Worm (Caenorhabditis elegans) whole organism, mixed stage, embryonic: Measurements from ENCODE around the gene clc-1.

Experiments used
- M03D4.4 ChIP-seq: sonication (generic microtip); optimal IDR thresholded peaks from 2 replicates; lab custom pipeline; 2017; ENCODE audit warnings: mild to moderate bottlenecking, missing genetic modification characterization, missing compliant biosample characterization
- bed-3 ChIP-seq: fragments of 200-800 bp; sonication (Bioruptor generic); optimal IDR thresholded peaks from 3 replicates; lab custom pipeline; 2018; ENCODE audit warnings: mild to moderate bottlenecking, missing genetic modification characterization, moderate library complexity, missing compliant biosample characterization
- blmp-1 ChIP-seq: fragments of 150-350 bp; optimal IDR thresholded peaks from 2 replicates; lab custom pipeline; 2014; ENCODE audit warnings: missing biosample characterization, missing genetic modification characterization
- ceh-39 ChIP-seq: fragments of 150-350 bp; optimal IDR thresholded peaks from 2 replicates; lab custom pipeline; 2014; ENCODE audit warnings: missing biosample characterization, missing genetic modification characterization
- ceh-43 ChIP-seq: fragments of 200-800 bp; sonication (Bioruptor generic); optimal IDR thresholded peaks from 2 replicates; lab custom pipeline; 2018; ENCODE audit warnings: mild to moderate bottlenecking, missing genetic modification characterization, moderate library complexity, missing compliant biosample characterization
- ceh-83 ChIP-seq: fragments of 200-800 bp; sonication (Bioruptor generic); optimal IDR thresholded peaks from 2 replicates; lab custom pipeline; 2018; ENCODE audit warnings: mild to moderate bottlenecking, missing genetic modification characterization, missing compliant biosample characterization
- ces-1 ChIP-seq: fragments of 150-350 bp; optimal IDR thresholded peaks from 2 replicates; lab custom pipeline; 2014; ENCODE audit warnings: missing biosample characterization, missing genetic modification reagents, missing genetic modification characterization
- cnd-1 ChIP-seq: fragments of 200-800 bp; sonication (Bioruptor generic); optimal IDR thresholded peaks from 2 replicates; lab custom pipeline; 2018; ENCODE audit warnings: mild to moderate bottlenecking, missing genetic modification characterization, missing compliant biosample characterization
- drap-1 ChIP-seq: fragments of 200-800 bp; sonication (Bioruptor generic); optimal IDR thresholded peaks from 3 replicates; lab custom pipeline; 2018; ENCODE audit warnings: mild to moderate bottlenecking, missing genetic modification characterization, missing compliant biosample characterization
- elt-1 ChIP-seq: sonication (generic microtip); optimal IDR thresholded peaks from 2 replicates; lab custom pipeline; 2017; ENCODE audit warnings: missing genetic modification characterization, mild to moderate bottlenecking, missing compliant biosample characterization, antibody characterized with exemption, moderate library complexity, borderline replicate concordance; ENCODE audit not compliant: insufficient read depth
- elt-3 ChIP-seq: fragments of 150-350 bp; optimal IDR thresholded peaks from 2 replicates; lab custom pipeline; 2014; ENCODE audit warnings: missing biosample characterization, missing genetic modification characterization
- flh-1 ChIP-seq: fragments of 200-800 bp; sonication (Bioruptor generic); optimal IDR thresholded peaks from 2 replicates; lab custom pipeline; 2018; ENCODE audit warnings: mild to moderate bottlenecking, missing genetic modification characterization, moderate library complexity, missing compliant biosample characterization
- ham-2 ChIP-seq: fragments of 200-800 bp; sonication (Bioruptor generic); optimal IDR thresholded peaks from 2 replicates; lab custom pipeline; 2018; ENCODE audit warnings: mild to moderate bottlenecking, missing genetic modification characterization, missing compliant biosample characterization
- hlh-1 ChIP-seq: fragments of 150-350 bp; optimal IDR thresholded peaks from 2 replicates; lab custom pipeline; 2014; ENCODE audit warnings: missing biosample characterization, missing genetic modification reagents, missing genetic modification characterization
- lin-13 ChIP-seq: fragments of 150-350 bp; optimal IDR thresholded peaks from 2 replicates; lab custom pipeline; 2014; ENCODE audit warnings: missing biosample characterization, missing genetic modification characterization
- lin-32 ChIP-seq: fragments of 200-800 bp; sonication (Bioruptor generic); optimal IDR thresholded peaks from 2 replicates; lab custom pipeline; 2018; ENCODE audit warnings: mild to moderate bottlenecking, missing genetic modification characterization, missing compliant biosample characterization
- lsy-2 ChIP-seq: fragments of 150-350 bp; optimal IDR thresholded peaks from 2 replicates; lab custom pipeline; 2014; ENCODE audit warnings: missing biosample characterization, missing genetic modification characterization
- mab-5 ChIP-seq: fragments of 150-350 bp; optimal IDR thresholded peaks from 2 replicates; lab custom pipeline; 2014; ENCODE audit warnings: missing biosample characterization, missing genetic modification characterization
- mep-1 ChIP-seq: fragments of 150-350 bp; optimal IDR thresholded peaks from 2 replicates; lab custom pipeline; 2017; ENCODE audit warnings: missing biosample characterization, missing genetic modification reagents, missing genetic modification characterization, inconsistent platforms
- mls-2 ChIP-seq: sonication (generic microtip); optimal IDR thresholded peaks from 2 replicates; lab custom pipeline; 2016; ENCODE audit warnings: mild to moderate bottlenecking, missing genetic modification characterization, moderate library complexity, missing compliant biosample characterization
- nhr-12 ChIP-seq: fragments of 150-350 bp; optimal IDR thresholded peaks from 2 replicates; lab custom pipeline; 2014; ENCODE audit warnings: missing biosample characterization, missing genetic modification characterization
- nhr-2 ChIP-seq: fragments of 150-350 bp; optimal IDR thresholded peaks from 2 replicates; lab custom pipeline; 2014; ENCODE audit warnings: missing biosample characterization, missing genetic modification characterization
- nhr-237 ChIP-seq: fragments of 150-350 bp; optimal IDR thresholded peaks from 2 replicates; lab custom pipeline; 2014; ENCODE audit warnings: missing biosample characterization, missing genetic modification characterization
- nhr-28 ChIP-seq: fragments of 150-350 bp; optimal IDR thresholded peaks from 2 replicates; lab custom pipeline; 2014; ENCODE audit warnings: missing biosample characterization, missing genetic modification characterization
- nhr-76 ChIP-seq: sonication (generic microtip); optimal IDR thresholded peaks from 2 replicates; lab custom pipeline; 2017; ENCODE audit warnings: missing biosample characterization, missing genetic modification characterization
- pha-4 ChIP-seq: fragments of 150-350 bp; optimal IDR thresholded peaks from 2 replicates; lab custom pipeline; 2018; ENCODE audit warnings: missing biosample characterization, missing genetic modification reagents, missing genetic modification characterization
- sem-2 ChIP-seq: fragments of 200-800 bp; sonication (Bioruptor generic); optimal IDR thresholded peaks from 2 replicates; lab custom pipeline; 2018; ENCODE audit warnings: mild to moderate bottlenecking, missing genetic modification characterization, missing compliant biosample characterization
- snpc-4 ChIP-seq: fragments of 150-350 bp; optimal IDR thresholded peaks from 2 replicates; lab custom pipeline; 2014; ENCODE audit warnings: missing biosample characterization, missing genetic modification characterization
- sptf-1 ChIP-seq: sonication (generic microtip); optimal IDR thresholded peaks from 2 replicates; lab custom pipeline; 2017; ENCODE audit warnings: mild to moderate bottlenecking, missing genetic modification characterization, moderate library complexity, missing compliant biosample characterization
- tbx-8 ChIP-seq: fragments of 200-800 bp; sonication (Bioruptor generic); optimal IDR thresholded peaks from 2 replicates; lab custom pipeline; 2018; ENCODE audit warnings: mild to moderate bottlenecking, missing genetic modification characterization, moderate library complexity, missing compliant biosample characterization
- unc-39 ChIP-seq: fragments of 150-350 bp; optimal IDR thresholded peaks from 2 replicates; lab custom pipeline; 2014; ENCODE audit warnings: missing biosample characterization, missing genetic modification characterization
- unc-62 ChIP-seq: fragments of 150-350 bp; optimal IDR thresholded peaks from 2 replicates; lab custom pipeline; 2014; ENCODE audit warnings: missing biosample characterization, missing genetic modification reagents, missing genetic modification characterization
- zip-8 ChIP-seq: fragments of 150-350 bp; optimal IDR thresholded peaks from 2 replicates; lab custom pipeline; 2014; ENCODE audit warnings: missing biosample characterization, missing genetic modification characterization
- ztf-11 ChIP-seq: fragments of 150-350 bp; optimal IDR thresholded peaks from 2 replicates; lab custom pipeline; 2014; ENCODE audit warnings: missing biosample characterization, missing genetic modification characterization

clc-1 gene

ce11 chrX:11010565-11010964 is 36.7 kb upstream of the clc-1 start, which contains the start of gene F58A3.4:
TSS of gene F58A3.4 (minus strand) at chrX:11010665.
- TF ChIP-seq nhr-2 (no peak), M03D4.4 (no peak), ztf-11 (tag; lab: Kevin White, UChicago) (no peak), zip-8 (tag; lab: Kevin White, UChicago) (no peak), lsy-2 (no peak), blmp-1 (no peak), lin-13 (tag; lab: Kevin White, UChicago) (no peak), bed-3 (GFP tag; lab: Kevin White, UChicago) (no peak), cnd-1 (no peak), mep-1 (no peak), elt-1 (no peak), mls-2 (tag; lab: Kevin White, UChicago) (no peak), flh-1 (GFP tag; lab: Kevin White, UChicago) (no peak)

ce11 chrX:11012337-11012736 is 34.9 kb upstream of the clc-1 start, which contains the start of gene F58A3.3:
TSS of gene F58A3.3 (plus strand) at chrX:11012637.
- TF ChIP-seq mab-5: no peak
- TF ChIP-seq, all 35 proteins: peak for 0

ce11 chrX:11014394-11015280 is 32.6 kb upstream of the clc-1 start:
- TF ChIP-seq nhr-12 (tag; lab: Kevin White, UChicago) (no peak), nhr-28 (tag; lab: Kevin White, UChicago) (no peak), ztf-11 (tag; lab: Kevin White, UChicago) (no peak), mab-5 (no peak), sem-2 (GFP tag; lab: Kevin White, UChicago) (no peak), ces-1 (GFP tag; lab: Kevin White, UChicago) (no peak), bed-3 (GFP tag; lab: Kevin White, UChicago) (no peak), ceh-39 (no peak), ham-2 (GFP tag; lab: Kevin White, UChicago) (no peak), mep-1 (no peak), nhr-76 (tag; lab: Kevin White, UChicago) (no peak), unc-39 (no peak), blmp-1 (no peak), lsy-2 (no peak), M03D4.4 (no peak), mls-2 (tag; lab: Kevin White, UChicago) (no peak), cnd-1 (no peak), snpc-4 (tag; lab: Kevin White, UChicago) (no peak), nhr-2 (no peak)

ce11 chrX:11016100-11016499 is 31.1 kb upstream of the clc-1 start, which contains the start of gene egl-15:
TSS of gene egl-15 (plus strand) at chrX:11016400.
- no peak for TF ChIP-seq ceh-83

ce11 chrX:11028617-11029016 is 18.6 kb upstream of the clc-1 start, which contains the start of gene ldb-1:
TSS of gene ldb-1 (plus strand) at chrX:11028917.
- TF ChIP-seq lin-13 (tag; lab: Kevin White, UChicago) (no peak), ces-1 (GFP tag; lab: Kevin White, UChicago) (no peak), nhr-2 (no peak), snpc-4 (tag; lab: Kevin White, UChicago) (no peak), ceh-39 (no peak), unc-39 (no peak), lin-32 (no peak), hlh-1 (tag; lab: Kevin White, UChicago) (no peak), drap-1 (no peak), mab-5 (no peak), flh-1 (GFP tag; lab: Kevin White, UChicago) (no peak), ceh-83 (no peak), lsy-2 (no peak), bed-3 (GFP tag; lab: Kevin White, UChicago) (no peak), sptf-1 (tag; lab: Kevin White, UChicago) (no peak), ham-2 (GFP tag; lab: Kevin White, UChicago) (no peak), nhr-76 (tag; lab: Kevin White, UChicago) (no peak)

- no peak for TF ChIP-seq tbx-8 (GFP tag; lab: Kevin White, UChicago)
- peak; percentile 99 for TF ChIP-seq ham-2 (GFP tag; lab: Kevin White, UChicago)
- TF ChIP-seq lin-13 (tag; lab: Kevin White, UChicago): peak; percentile 65
- peak; percentile 53 for TF ChIP-seq lsy-2
- peak; percentile 93 for TF ChIP-seq pha-4 (tag; lab: Kevin White, UChicago)
- peak; percentile 91 for TF ChIP-seq hlh-1 (tag; lab: Kevin White, UChicago)
- TF ChIP-seq sem-2 (GFP tag; lab: Kevin White, UChicago): no peak
- TF ChIP-seq unc-39: no peak
- TF ChIP-seq mls-2 (tag; lab: Kevin White, UChicago): peak; percentile 80
- TF ChIP-seq elt-1: no peak
- TF ChIP-seq nhr-12 (tag; lab: Kevin White, UChicago): no peak
- no peak for TF ChIP-seq snpc-4 (tag; lab: Kevin White, UChicago)
- no peak for TF ChIP-seq nhr-28 (tag; lab: Kevin White, UChicago)
- no peak for TF ChIP-seq ceh-43 (GFP tag; lab: Kevin White, UChicago)
- no peak for TF ChIP-seq elt-3 (tag; lab: Kevin White, UChicago)
- TF ChIP-seq nhr-76 (tag; lab: Kevin White, UChicago): no peak
- TF ChIP-seq ztf-11 (tag; lab: Kevin White, UChicago): peak; percentile 90
- TF ChIP-seq cnd-1: peak; percentile 82
- peak; percentile 63 for TF ChIP-seq lin-32
- no peak for TF ChIP-seq bed-3 (GFP tag; lab: Kevin White, UChicago)
- TF ChIP-seq mep-1: peak; percentile 46
- TF ChIP-seq nhr-237 (tag; lab: Kevin White, UChicago): peak; percentile 79
- TF ChIP-seq ceh-83: no peak
- TF ChIP-seq ces-1 (GFP tag; lab: Kevin White, UChicago): peak; percentile 86
- TF ChIP-seq unc-62 (GFP tag; lab: Kevin White, UChicago): peak; percentile 86
These were observed 16.1 kb upstream of the clc-1 start for ce11 chrX:11031047-11031695.
